Fruit fly (Drosophila melanogaster): ENCODE measurements around the gene CG14034.
A peak's percentile ranks its signal among the peaks of the same experiment; 100 is the strongest.

The CG14034 gene

dm6 chr2L:5230772-5231171 is 14.4 kb upstream of the CG14034 start:
- TF ChIP-seq foxo (GFP tag; optimal IDR thresholded peaks at IDR 0.05): no peak
- TF ChIP-seq psq (GFP tag; optimal IDR thresholded peaks at IDR 0.05): no peak
- TF ChIP-seq rgr (GFP tag; optimal IDR thresholded peaks at IDR 0.05): no peak

dm6 chr2L:5229735-5230347 is 13.5 kb upstream of the CG14034 start:
- TF ChIP-seq jim (GFP tag; optimal IDR thresholded peaks at IDR 0.05) (peak; percentile 33), foxo (GFP tag; optimal IDR thresholded peaks at IDR 0.05) (no peak), N (GFP tag; optimal IDR thresholded peaks at IDR 0.05) (no peak)

DNA sequence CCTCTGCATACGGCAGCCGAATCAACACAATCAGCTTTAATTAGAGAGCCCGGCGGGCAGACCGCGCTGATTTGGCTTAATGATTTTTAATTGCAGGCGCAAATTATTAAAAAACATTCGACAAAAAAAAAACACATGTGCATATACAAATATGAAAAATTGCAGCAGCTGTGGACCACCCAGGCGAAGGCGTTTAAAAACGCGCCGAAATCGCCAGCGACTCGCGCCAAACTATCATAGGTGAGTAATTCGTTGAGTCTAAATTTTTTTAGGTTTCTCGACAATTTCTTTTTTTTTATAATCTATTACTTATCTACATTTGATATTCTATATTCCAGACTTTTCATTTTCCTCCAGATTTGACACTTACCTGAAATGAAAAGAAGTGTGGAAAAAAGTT is 12.9 kb upstream of the CG14034 start:
- peak; percentile 15 for TF ChIP-seq Myc (optimal IDR thresholded peaks at IDR 0.05)
- TF ChIP-seq Hr78 (GFP tag; optimal IDR thresholded peaks at IDR 0.05): no peak

DNA sequence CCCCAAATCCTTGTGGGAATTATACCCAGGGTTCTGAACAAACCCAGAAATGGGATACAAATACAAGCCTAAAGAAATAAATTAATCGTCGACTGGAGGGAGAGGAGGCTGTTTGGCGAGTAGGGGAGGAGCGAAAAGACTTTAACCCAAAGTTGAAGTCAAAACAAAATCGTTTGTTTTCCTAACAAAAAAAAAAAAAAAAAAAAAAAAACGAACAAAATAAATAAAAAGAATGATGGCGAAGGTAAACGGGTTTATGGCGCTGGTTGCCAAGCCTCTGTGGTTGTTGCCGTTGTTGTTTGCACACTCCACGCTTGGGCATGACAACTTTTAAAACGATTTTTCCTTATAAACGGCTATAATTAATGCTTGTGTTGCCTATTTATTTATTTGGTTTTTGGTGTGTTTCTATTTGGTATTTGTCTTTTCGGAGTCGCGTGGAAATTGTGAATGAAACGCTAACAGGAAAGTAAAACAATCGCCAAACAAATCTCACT is 12.3 kb upstream of the CG14034 start:
- TF ChIP-seq usp (GFP tag; optimal IDR thresholded peaks at IDR 0.05): no peak
- TF ChIP-seq HLH106 (tag; optimal IDR thresholded peaks at IDR 0.05): no peak
- TF ChIP-seq Myc (optimal IDR thresholded peaks at IDR 0.05): no peak
- no peak for TF ChIP-seq dsf (GFP tag; optimal IDR thresholded peaks at IDR 0.05; ENCODE audit: borderline replicate concordance)
- TF ChIP-seq Dif (GFP tag; optimal IDR thresholded peaks at IDR 0.05; ENCODE audit: partially characterized antibody): no peak
- TF ChIP-seq Rel (GFP tag; optimal IDR thresholded peaks at IDR 0.05): no peak
- TF ChIP-seq Rel (tag; optimal IDR thresholded peaks at IDR 0.05): no peak
- TF ChIP-seq dmrt93B (GFP tag; optimal IDR thresholded peaks at IDR 0.05): no peak
- TF ChIP-seq jim (GFP tag; optimal IDR thresholded peaks at IDR 0.05): no peak
- TF ChIP-seq rgr (GFP tag; optimal IDR thresholded peaks at IDR 0.05): no peak
- no peak for TF ChIP-seq ey (GFP tag; optimal IDR thresholded peaks at IDR 0.05)
- TF ChIP-seq CrebA (GFP tag; optimal IDR thresholded peaks at IDR 0.05; ENCODE audit: borderline replicate concordance): no peak
- no peak for TF ChIP-seq Hr83 (GFP tag; optimal IDR thresholded peaks at IDR 0.05; ENCODE audit: poor library complexity, severe bottlenecking)
- no peak for TF ChIP-seq N (GFP tag; optimal IDR thresholded peaks at IDR 0.05)
- TF ChIP-seq CG32264 (GFP tag; optimal IDR thresholded peaks at IDR 0.05): no peak
- TF ChIP-seq woc (GFP tag; optimal IDR thresholded peaks at IDR 0.05): no peak
- no peak for TF ChIP-seq Vsx2 (GFP tag; optimal IDR thresholded peaks at IDR 0.05; ENCODE audit: partially characterized antibody)
- TF ChIP-seq h (GFP tag; optimal IDR thresholded peaks at IDR 0.05): no peak

- TF ChIP-seq Myc (optimal IDR thresholded peaks at IDR 0.05): no peak
- TF ChIP-seq psq (GFP tag; optimal IDR thresholded peaks at IDR 0.05): no peak
- TF ChIP-seq Hr78 (GFP tag; optimal IDR thresholded peaks at IDR 0.05): no peak
- no peak for TF ChIP-seq Abd-B (GFP tag; optimal IDR thresholded peaks at IDR 0.05)
- no peak for TF ChIP-seq br (GFP tag; optimal IDR thresholded peaks at IDR 0.05)
- no peak for TF ChIP-seq dsf (GFP tag; optimal IDR thresholded peaks at IDR 0.05; ENCODE audit: borderline replicate concordance)
Measured at dm6 chr2L:5226891-5227554, 10.7 kb upstream of the CG14034 start.

- TF ChIP-seq rgr (GFP tag; optimal IDR thresholded peaks at IDR 0.05) (peak; percentile 12), woc (GFP tag; optimal IDR thresholded peaks at IDR 0.05) (peak; percentile 27), fru (GFP tag; optimal IDR thresholded peaks at IDR 0.05) (no peak), HLH106 (tag; optimal IDR thresholded peaks at IDR 0.05) (no peak), sv (GFP tag; optimal IDR thresholded peaks at IDR 0.05) (peak; percentile 3), usp (GFP tag; optimal IDR thresholded peaks at IDR 0.05) (no peak), foxo (GFP tag; optimal IDR thresholded peaks at IDR 0.05) (peak in 1 of 2 experiments; percentile 39), Hnf4 (GFP tag; optimal IDR thresholded peaks at IDR 0.05) (no peak)
Measured at dm6 chr2L:5225547-5226213, 9.3 kb upstream of the CG14034 start.

All from whole organism, wandering third instar larva.